Worm (Caenorhabditis elegans) whole organism, L4 larva: ENCODE measurements around the gene nlp-68.

ENCODE experiments used
- F10B5.3 ChIP-seq: sonication (generic microtip); optimal IDR thresholded peaks from 2 replicates; lab custom pipeline; 2016; ENCODE audit warnings: mild to moderate bottlenecking, missing genetic modification characterization, missing compliant biosample characterization
- F26F4.8 ChIP-seq: fragments of 200-800 bp; sonication (Bioruptor generic); conservative IDR thresholded peaks from 2 replicates; pipeline ENCODE4 v1.3.6; 2022; ENCODE audit warnings: missing genetic modification characterization, missing compliant biosample characterization
- F37D6.2 ChIP-seq: sonication (generic microtip); optimal IDR thresholded peaks from 2 replicates; lab custom pipeline; 2016; ENCODE audit warnings: mild to moderate bottlenecking, missing genetic modification characterization, missing compliant biosample characterization
- F49E8.2 ChIP-seq: sonication (generic microtip); optimal IDR thresholded peaks from 2 replicates; lab custom pipeline; 2016; ENCODE audit warnings: missing compliant biosample characterization, mild to moderate bottlenecking, missing genetic modification characterization, borderline replicate concordance
- Y105C5A.15 ChIP-seq: fragments of 200-800 bp; sonication (Bioruptor generic); IDR thresholded peaks from 2 replicates; pipeline ENCODE4 v1.3.6; 2022; ENCODE audit warnings: missing genetic modification characterization, missing compliant biosample characterization
- ceh-20 ChIP-seq: fragments of 200-800 bp; sonication (Bioruptor generic); IDR thresholded peaks from 2 replicates; pipeline ENCODE4 v1.3.6; 2022; ENCODE audit warnings: missing genetic modification reagents, missing genetic modification characterization, missing compliant biosample characterization
- ceh-28 ChIP-seq: fragments of 150-350 bp; optimal IDR thresholded peaks from 2 replicates; lab custom pipeline; 2014; ENCODE audit warnings: missing biosample characterization, missing genetic modification reagents, missing genetic modification characterization
- ceh-44 ChIP-seq: fragments of 200-800 bp; sonication (Bioruptor generic); IDR thresholded peaks from 2 replicates; pipeline ENCODE4 v1.3.6; 2022; ENCODE audit warnings: missing genetic modification reagents, missing genetic modification characterization, missing compliant biosample characterization
- ceh-82 ChIP-seq: sonication (generic microtip); optimal IDR thresholded peaks from 2 replicates; lab custom pipeline; 2017; ENCODE audit warnings: missing biosample characterization, missing genetic modification characterization
- ces-1 ChIP-seq: fragments of 150-350 bp; sonication (generic microtip); optimal IDR thresholded peaks from 4 replicates; lab custom pipeline; 2014; ENCODE audit warnings: missing biosample characterization, missing genetic modification reagents, missing genetic modification characterization
- cey-2 ChIP-seq: sonication (generic microtip); optimal IDR thresholded peaks from 3 replicates; lab custom pipeline; 2017; ENCODE audit warnings: missing genetic modification characterization, mild to moderate bottlenecking, missing compliant biosample characterization, antibody characterized with exemption, borderline replicate concordance; ENCODE audit not compliant: insufficient read depth
- daf-12 ChIP-seq: fragments of 150-350 bp; optimal IDR thresholded peaks from 2 replicates; lab custom pipeline; 2014; ENCODE audit warnings: missing biosample characterization, missing genetic modification reagents, missing genetic modification characterization
- daf-8 ChIP-seq: fragments of 200-800 bp; sonication (Bioruptor generic); IDR thresholded peaks from 2 replicates; pipeline ENCODE4 v1.3.6; 2022; ENCODE audit warnings: missing genetic modification characterization, missing compliant biosample characterization
- dmd-8 ChIP-seq: fragments of 200-800 bp; sonication (Bioruptor generic); IDR thresholded peaks from 2 replicates; pipeline ENCODE4 v1.3.6; 2022; ENCODE audit warnings: missing genetic modification characterization, missing compliant biosample characterization
- dve-1 ChIP-seq: sonication (generic microtip); optimal IDR thresholded peaks from 2 replicates; lab custom pipeline; 2017; ENCODE audit warnings: antibody characterized with exemption, mild to moderate bottlenecking, missing genetic modification characterization, missing compliant biosample characterization; ENCODE audit not compliant: insufficient read depth
- egl-43 ChIP-seq: fragments of 200-800 bp; sonication (Bioruptor generic); IDR thresholded peaks from 2 replicates; pipeline ENCODE4 v1.3.6; 2022; ENCODE audit warnings: missing genetic modification reagents, missing genetic modification characterization, missing compliant biosample characterization
- hif-1 ChIP-seq, 2 experiments: sonication (generic microtip); optimal IDR thresholded peaks; 2 replicates each; lab custom pipeline; 2016 to 2017; ENCODE audit warnings: missing compliant biosample characterization in 2 of 2, missing genetic modification characterization in 2 of 2, missing genetic modification reagents in 2 of 2, missing genotype in 2 of 2, mild to moderate bottlenecking in 1 of 2
- hlh-11 ChIP-seq: fragments of 200-800 bp; sonication (Bioruptor generic); optimal IDR thresholded peaks from 2 replicates; lab custom pipeline; 2018; ENCODE audit warnings: mild to moderate bottlenecking, missing genetic modification characterization, missing compliant biosample characterization
- hmg-1.1 ChIP-seq: fragments of 200-800 bp; sonication (Bioruptor generic); IDR thresholded peaks from 2 replicates; pipeline ENCODE4 v1.3.6; 2022; ENCODE audit warnings: missing genetic modification reagents, missing genetic modification characterization, missing compliant biosample characterization
- jun-1 ChIP-seq: fragments of 150-350 bp; optimal IDR thresholded peaks from 2 replicates; lab custom pipeline; 2014; ENCODE audit warnings: missing biosample characterization, missing genetic modification reagents, missing genetic modification characterization
- lin-1 ChIP-seq: fragments of 200-800 bp; sonication (Bioruptor generic); IDR thresholded peaks from 2 replicates; pipeline ENCODE4 v1.3.6; 2022; ENCODE audit warnings: missing genetic modification reagents, missing genetic modification characterization, missing compliant biosample characterization
- lin-13 ChIP-seq: fragments of 150-350 bp; optimal IDR thresholded peaks from 2 replicates; lab custom pipeline; 2014; ENCODE audit warnings: missing biosample characterization, missing genetic modification reagents, missing genetic modification characterization
- lin-29 ChIP-seq: fragments of 200-800 bp; sonication (Bioruptor generic); IDR thresholded peaks from 2 replicates; pipeline ENCODE4 v1.3.6; 2022; ENCODE audit warnings: missing genetic modification reagents, missing genetic modification characterization, missing compliant biosample characterization
- lin-38 ChIP-seq: fragments of 200-800 bp; sonication (Bioruptor generic); IDR thresholded peaks from 2 replicates; pipeline ENCODE4 v1.3.6; 2022; ENCODE audit warnings: missing genetic modification reagents, missing genetic modification characterization, missing compliant biosample characterization
- lir-3 ChIP-seq: sonication (generic microtip); optimal IDR thresholded peaks from 2 replicates; lab custom pipeline; 2016; ENCODE audit warnings: mild to moderate bottlenecking, missing genetic modification characterization, missing compliant biosample characterization
- mdt-29 ChIP-seq: fragments of 200-800 bp; sonication (Bioruptor generic); IDR thresholded peaks from 2 replicates; pipeline ENCODE4 v1.3.6; 2022; ENCODE audit warnings: missing genetic modification reagents, missing genetic modification characterization, missing compliant biosample characterization
- mxl-3 ChIP-seq: fragments of 200-800 bp; sonication (Bioruptor generic); optimal IDR thresholded peaks from 2 replicates; lab custom pipeline; 2018; ENCODE audit warnings: mild to moderate bottlenecking, missing genetic modification characterization, missing compliant biosample characterization
- nhr-10 ChIP-seq: fragments of 150-350 bp; optimal IDR thresholded peaks from 2 replicates; lab custom pipeline; 2014; ENCODE audit warnings: missing biosample characterization, missing genetic modification characterization
- nhr-11 ChIP-seq: fragments of 150-350 bp; optimal IDR thresholded peaks from 2 replicates; lab custom pipeline; 2014; ENCODE audit warnings: missing biosample characterization, missing genetic modification characterization
- nhr-42 ChIP-seq: fragments of 200-800 bp; sonication (Bioruptor generic); IDR thresholded peaks from 2 replicates; pipeline ENCODE4 v1.3.6; 2022; ENCODE audit warnings: missing genetic modification characterization, missing compliant biosample characterization
- nhr-76 ChIP-seq: fragments of 150-350 bp; optimal IDR thresholded peaks from 2 replicates; lab custom pipeline; 2014; ENCODE audit warnings: missing biosample characterization, missing genetic modification characterization
- pha-4 ChIP-seq, 2 experiments: fragments of 150-350 bp in 1 of 2; fragments of 200-800 bp in 1 of 2; sonication (Bioruptor generic) in 1 of 2; IDR thresholded peaks in 1 of 2; optimal IDR thresholded peaks in 1 of 2; 2 replicates each; pipeline versions ENCODE4 v1.3.6 to Lab custom; 2014 to 2022; ENCODE audit warnings: missing genetic modification characterization in 2 of 2, missing genetic modification reagents in 2 of 2, missing biosample characterization in 1 of 2, missing compliant biosample characterization in 1 of 2
- pqm-1 ChIP-seq: sonication (generic microtip); optimal IDR thresholded peaks from 2 replicates; lab custom pipeline; 2017; ENCODE audit warnings: missing biosample characterization, missing genetic modification characterization
- sdz-12 ChIP-seq: fragments of 200-800 bp; sonication (Bioruptor generic); optimal IDR thresholded peaks from 2 replicates; lab custom pipeline; 2018; ENCODE audit warnings: mild to moderate bottlenecking, missing genetic modification characterization, missing compliant biosample characterization
- set-16 ChIP-seq: fragments of 200-800 bp; sonication (Bioruptor generic); IDR thresholded peaks from 2 replicates; pipeline ENCODE4 v1.3.6; 2022; ENCODE audit warnings: missing genetic modification reagents, missing genetic modification characterization, missing compliant biosample characterization
- snpc-1.2 ChIP-seq: fragments of 200-800 bp; sonication (Bioruptor generic); IDR thresholded peaks from 2 replicates; pipeline ENCODE4 v1.3.6; 2022; ENCODE audit warnings: missing genetic modification reagents, missing genetic modification characterization, missing compliant biosample characterization
- unc-39 ChIP-seq: sonication (generic microtip); optimal IDR thresholded peaks from 2 replicates; lab custom pipeline; 2017; ENCODE audit warnings: missing biosample characterization, missing genetic modification characterization
- vab-7 ChIP-seq: fragments of 200-800 bp; sonication (Bioruptor generic); IDR thresholded peaks from 2 replicates; pipeline ENCODE4 v1.3.6; 2022; ENCODE audit warnings: missing genetic modification reagents, missing genetic modification characterization, missing compliant biosample characterization
- zfp-2 ChIP-seq: sonication (generic microtip); optimal IDR thresholded peaks from 2 replicates; lab custom pipeline; 2016; ENCODE audit warnings: mild to moderate bottlenecking, missing genetic modification characterization, missing compliant biosample characterization
- zip-11 ChIP-seq: fragments of 200-800 bp; sonication (Bioruptor generic); IDR thresholded peaks from 2 replicates; pipeline ENCODE4 v1.3.6; 2022; ENCODE audit warnings: missing genetic modification characterization, missing compliant biosample characterization
- zip-2 ChIP-seq: fragments of 150-350 bp; optimal IDR thresholded peaks from 2 replicates; lab custom pipeline; 2014; ENCODE audit warnings: missing biosample characterization, missing genetic modification characterization
- ztf-11 ChIP-seq: fragments of 150-350 bp; optimal IDR thresholded peaks from 2 replicates; lab custom pipeline; 2014; ENCODE audit warnings: missing biosample characterization, missing genetic modification characterization
- ztf-7 ChIP-seq: fragments of 150-350 bp; optimal IDR thresholded peaks from 2 replicates; lab custom pipeline; 2014; ENCODE audit warnings: missing biosample characterization, missing genetic modification characterization

Gene nlp-68

ce11 chrIII:10505182-10505581, 33.8 kb downstream of the nlp-68 start, which contains the start of the genes taf-11.3 and urm-1 (continued):
- TF ChIP-seq lin-1 (GFP tag; lab: Robert Waterston, UW) = no peak
- TF ChIP-seq mdt-29 (GFP tag; lab: Robert Waterston, UW) = no peak
- no peak for TF ChIP-seq Y105C5A.15 (GFP tag; lab: Robert Waterston, UW)
- TF ChIP-seq F37D6.2 (tag; lab: Kevin White, UChicago) = peak; percentile 6
- no peak for TF ChIP-seq vab-7 (GFP tag; lab: Robert Waterston, UW)
- TF ChIP-seq egl-43 (GFP tag; lab: Robert Waterston, UW) = no peak
- TF ChIP-seq daf-8 (GFP tag; lab: Robert Waterston, UW) = no peak
- no peak for TF ChIP-seq F49E8.2
- no peak for TF ChIP-seq nhr-11 (tag; lab: Kevin White, UChicago)
- TF ChIP-seq mxl-3 (GFP tag; lab: Kevin White, UChicago) = no peak
- TF ChIP-seq set-16 (GFP tag; lab: Robert Waterston, UW) = no peak
- no peak for TF ChIP-seq lin-29 (GFP tag; lab: Robert Waterston, UW)
- no peak for TF ChIP-seq dmd-8
- TF ChIP-seq lin-13 (GFP tag; lab: Kevin White, UChicago) = peak; percentile 74
- TF ChIP-seq hif-1 (tag; optimal IDR thresholded peaks at IDR 0.05; lab: Kevin White, UChicago) = peak in 1 of 2 experiments; percentile 24
- no peak for TF ChIP-seq cey-2 (tag; lab: Kevin White, UChicago)
- peak; percentile 55 for TF ChIP-seq ztf-7 (tag; lab: Kevin White, UChicago)
- no peak for TF ChIP-seq ceh-28 (tag; lab: Kevin White, UChicago)
- TF ChIP-seq ceh-82 = no peak
- no peak for TF ChIP-seq pqm-1
- TF ChIP-seq jun-1 = no peak
- no peak for TF ChIP-seq nhr-76 (tag; lab: Kevin White, UChicago)
- no peak for TF ChIP-seq F26F4.8
- TF ChIP-seq lir-3 (tag; lab: Kevin White, UChicago) = no peak
- no peak for TF ChIP-seq zip-2 (tag; lab: Kevin White, UChicago)
- TF ChIP-seq hmg-1.1 = peak; percentile 52
- no peak for TF ChIP-seq sdz-12 (GFP tag; lab: Kevin White, UChicago)
- no peak for TF ChIP-seq F10B5.3 (tag; lab: Kevin White, UChicago)
- no peak for TF ChIP-seq ceh-20 (GFP tag; lab: Robert Waterston, UW)
- TF ChIP-seq unc-39 (tag; lab: Kevin White, UChicago) = no peak
- TF ChIP-seq nhr-42 = no peak
- no peak for TF ChIP-seq ceh-44 (GFP tag; lab: Robert Waterston, UW)
- TF ChIP-seq zfp-2 = no peak
- peak; percentile 96 for TF ChIP-seq lin-38
- peak; percentile 82 for TF ChIP-seq dve-1
- TF ChIP-seq zip-11 (GFP tag; lab: Robert Waterston, UW) = no peak
- TF ChIP-seq pha-4 (GFP tag; IDR thresholded peaks at IDR 0.05; lab: Robert Waterston, UW) = no peak
- TF ChIP-seq pha-4 (tag; optimal IDR thresholded peaks at IDR 0.05; lab: Kevin White, UChicago) = peak; percentile 79
- no peak for TF ChIP-seq daf-12 (tag; lab: Kevin White, UChicago)
- peak; percentile 38 for TF ChIP-seq hlh-11 (tag; lab: Kevin White, UChicago)
- TF ChIP-seq nhr-10 (tag; lab: Kevin White, UChicago) = no peak
- no peak for TF ChIP-seq snpc-1.2 (GFP tag; lab: Robert Waterston, UW)
- no peak for TF ChIP-seq ztf-11 (tag; lab: Kevin White, UChicago)
- TF ChIP-seq ces-1 = no peak
- TF ChIP-seq, all 104 proteins: peak for 23
